Worm (Caenorhabditis elegans) whole organism, L4/young adult: ENCODE measurements around the gene cept-2.

Experiments
- W03F9.2 ChIP-seq: fragments of 150-350 bp; optimal IDR thresholded peaks from 2 replicates; lab custom pipeline; 2014; ENCODE audit warnings: missing biosample characterization, missing genetic modification characterization
- dao-5 ChIP-seq: sonication (generic microtip); optimal IDR thresholded peaks from 2 replicates; lab custom pipeline; 2016; ENCODE audit warnings: missing genotype, missing genetic modification characterization, moderate library complexity, missing compliant biosample characterization
- him-1 ChIP-seq: sonication (generic microtip); optimal IDR thresholded peaks from 2 replicates; lab custom pipeline; 2016; ENCODE audit warnings: missing genotype, missing genetic modification reagents, missing genetic modification characterization, missing compliant biosample characterization

DNA sequence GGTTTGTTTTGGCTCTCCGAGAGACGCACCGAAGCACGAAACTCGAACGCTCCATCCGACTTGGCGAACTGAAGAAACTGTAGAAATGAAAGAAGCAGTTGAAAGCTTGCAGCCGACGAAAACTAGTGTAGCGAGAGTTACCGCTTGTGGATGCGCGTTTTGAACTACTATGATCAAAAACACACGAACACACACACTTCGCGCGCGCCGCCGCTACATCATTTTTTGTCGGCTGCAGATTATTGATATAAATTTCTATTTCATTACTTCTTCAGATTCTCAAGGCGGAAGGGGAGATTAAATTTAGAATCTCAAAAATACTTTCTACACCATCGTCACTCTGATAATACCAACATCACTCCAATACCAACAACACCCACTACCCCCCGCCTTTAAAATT lies 14.4 kb downstream of the cept-2 start:
- TF ChIP-seq W03F9.2 (tag; lab: Kevin White, UChicago) (no peak), him-1 (tag; lab: Kevin White, UChicago) (no peak), dao-5 (tag; lab: Kevin White, UChicago) (no peak)
